Fruit fly (Drosophila melanogaster): ENCODE measurements around the gene CG32756.
A peak's percentile ranks its signal among the peaks of the same experiment; 100 is the strongest.

The CG32756 gene

DNA sequence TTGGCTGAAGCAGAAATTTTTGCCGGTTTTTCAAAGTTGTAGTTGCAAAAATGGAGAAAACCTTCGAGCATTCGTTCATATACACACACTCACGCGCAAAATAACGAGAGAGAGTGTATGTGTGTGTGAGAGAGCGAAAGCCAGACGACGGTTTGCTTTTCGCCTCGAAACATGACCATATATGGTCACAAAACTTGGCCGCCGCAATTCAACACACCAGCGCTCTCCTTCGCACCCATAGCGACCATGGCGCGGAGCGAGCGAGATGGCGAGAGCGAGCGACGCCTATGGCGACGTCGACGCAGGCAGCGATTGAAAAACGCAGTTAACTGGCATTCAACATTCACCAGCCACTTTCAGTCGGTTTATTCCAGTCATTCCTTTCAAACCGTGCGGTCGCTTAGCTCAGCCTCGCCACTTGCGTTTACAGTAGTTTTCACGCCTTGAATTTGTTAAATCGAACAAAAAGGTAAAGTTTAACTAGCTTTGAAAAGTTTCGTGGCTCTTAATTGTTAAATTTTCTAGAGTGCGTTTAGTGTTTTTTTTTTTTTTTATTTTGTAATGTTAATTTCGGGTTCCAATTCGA is 43.8 kb upstream of the CG32756 start (continued):
- TF ChIP-seq Usf (GFP tag; optimal IDR thresholded peaks at IDR 0.05), result no peak
- TF ChIP-seq CG8765 (GFP tag; IDR thresholded peaks at IDR 0.05), result no peak
- no peak for TF ChIP-seq Rx (GFP tag; IDR thresholded peaks at IDR 0.05)
- no peak for TF ChIP-seq CG32772 (GFP tag; IDR thresholded peaks at IDR 0.05)
- 0 out of 2 replicates have a peak, but pooled peaks have one; percentile 11 for TF ChIP-seq CG11696 (GFP tag; IDR thresholded peaks at IDR 0.05)
- TF ChIP-seq Dip2 (GFP tag; IDR thresholded peaks at IDR 0.05), result no peak
- no peak for TF ChIP-seq CG18011 (GFP tag; optimal IDR thresholded peaks at IDR 0.05)
- TF ChIP-seq cg (GFP tag; optimal IDR thresholded peaks at IDR 0.05), result peak; percentile 90
- peak; percentile 51 for TF ChIP-seq CG18476 (GFP tag; optimal IDR thresholded peaks at IDR 0.05)
- peak; percentile 34; the same call in 1 of the 2 replicates for TF ChIP-seq CG9215 (GFP tag; IDR thresholded peaks at IDR 0.05)
- no peak for TF ChIP-seq CG6683 (GFP tag; optimal IDR thresholded peaks at IDR 0.05)
- no peak for TF ChIP-seq ase (GFP tag; IDR thresholded peaks at IDR 0.05)
- peak; percentile 45 for TF ChIP-seq Nf-YC (tag; optimal IDR thresholded peaks at IDR 0.05)
- TF ChIP-seq CG15073 (GFP tag; optimal IDR thresholded peaks at IDR 0.05), result no peak
- TF ChIP-seq ara (GFP tag; IDR thresholded peaks at IDR 0.05), result peak; percentile 29; the same call in 1 of the 2 replicates
- TF ChIP-seq tap (tag; optimal IDR thresholded peaks at IDR 0.05), result peak; percentile 11
- TF ChIP-seq ato (GFP tag; IDR thresholded peaks at IDR 0.05; ENCODE audit: partially characterized antibody), result 0 out of 2 replicates have a peak, but pooled peaks have one; percentile 20
- TF ChIP-seq oc (tag; optimal IDR thresholded peaks at IDR 0.05), result peak; percentile 17
- TF ChIP-seq E2f2 (GFP tag; IDR thresholded peaks at IDR 0.05), result no peak
- TF ChIP-seq toy (GFP tag; IDR thresholded peaks at IDR 0.05), result no peak
- TF ChIP-seq Bteb2 (GFP tag; optimal IDR thresholded peaks at IDR 0.05), result no peak
- TF ChIP-seq CG7745 (tag; optimal IDR thresholded peaks at IDR 0.05), result no peak
- peak; percentile 45 for TF ChIP-seq ash1 (GFP tag; optimal IDR thresholded peaks at IDR 0.05)
- TF ChIP-seq CG7372 (GFP tag; IDR thresholded peaks at IDR 0.05), result no peak
- TF ChIP-seq CG7839 (tag; optimal IDR thresholded peaks at IDR 0.05), result no peak
- no peak for TF ChIP-seq vfl (GFP tag; optimal IDR thresholded peaks at IDR 0.05)
- peak; percentile 20 for TF ChIP-seq CG4282 (GFP tag; optimal IDR thresholded peaks at IDR 0.05)
- TF ChIP-seq CG8290 (GFP tag; optimal IDR thresholded peaks at IDR 0.05), result no peak
- TF ChIP-seq CG8290 (tag; optimal IDR thresholded peaks at IDR 0.05), result peak in 1 of 2 experiments; percentile 37
- no peak for TF ChIP-seq cato (GFP tag; optimal IDR thresholded peaks at IDR 0.05; ENCODE audit: borderline replicate concordance)
- no peak for TF ChIP-seq D (optimal IDR thresholded peaks at IDR 0.05)
- no peak for TF ChIP-seq D (GFP tag; optimal IDR thresholded peaks at IDR 0.05)
- peak; percentile 6 for TF ChIP-seq CG17359 (tag; optimal IDR thresholded peaks at IDR 0.05)
- 0 out of 3 replicates have a peak, but pooled peaks have one; percentile 47 for TF ChIP-seq CG6175 (GFP tag; IDR thresholded peaks at IDR 0.05)
- TF ChIP-seq CG31224 (GFP tag; IDR thresholded peaks at IDR 0.05), result no peak
- TF ChIP-seq grau (tag; optimal IDR thresholded peaks at IDR 0.05), result peak; percentile 8
- peak in 1 of 2 experiments; percentile 37 for TF ChIP-seq insv (GFP tag; optimal IDR thresholded peaks at IDR 0.05)
- no peak for TF ChIP-seq CG4360 (GFP tag; IDR thresholded peaks at IDR 0.05)
- no peak for TF ChIP-seq CrebB (tag; optimal IDR thresholded peaks at IDR 0.05)
- TF ChIP-seq abd-A (tag; optimal IDR thresholded peaks at IDR 0.05), result peak; percentile 83
- no peak for TF ChIP-seq peb (GFP tag; IDR thresholded peaks at IDR 0.05)
- no peak for TF ChIP-seq CG14965 (GFP tag; optimal IDR thresholded peaks at IDR 0.05; ENCODE audit: borderline replicate concordance)
- TF ChIP-seq MESR4 (GFP tag; optimal IDR thresholded peaks at IDR 0.05), result no peak
- TF ChIP-seq corto (GFP tag; optimal IDR thresholded peaks at IDR 0.05), result peak; percentile 4
- no peak for TF ChIP-seq Sin3A (optimal IDR thresholded peaks at IDR 0.05)
- TF ChIP-seq CG6765 (GFP tag; optimal IDR thresholded peaks at IDR 0.05), result peak; percentile 24
- TF ChIP-seq Pdp1 (GFP tag; optimal IDR thresholded peaks at IDR 0.05), result peak in 1 of 2 experiments; percentile 33
- TF ChIP-seq CG7357 (GFP tag; IDR thresholded peaks at IDR 0.05), result no peak
- peak; percentile 44 for TF ChIP-seq zf30C (GFP tag; optimal IDR thresholded peaks at IDR 0.05)
- no peak for TF ChIP-seq CG14710 (tag; optimal IDR thresholded peaks at IDR 0.05)
- no peak for TF ChIP-seq fd96Cb (tag; optimal IDR thresholded peaks at IDR 0.05)
